Worm (Caenorhabditis elegans): ENCODE measurements around the gene R07E4.5.

ce11 chrX:5935473-5935872 is 17.5 kb downstream of the R07E4.5 start, which contains the start of gene C46F4.3:
- TF ChIP-seq bed-2 (GFP tag; IDR thresholded peaks at IDR 0.05) (no peak), F22D6.2 (tag; optimal IDR thresholded peaks at IDR 0.05) (no peak), K12H6.12 (tag; optimal IDR thresholded peaks at IDR 0.05) (no peak), F49E8.2 (tag; optimal IDR thresholded peaks at IDR 0.05; ENCODE audit: insufficient read depth) (no peak), B0035.1 (tag; optimal IDR thresholded peaks at IDR 0.05) (no peak), rpc-1 (optimal IDR thresholded peaks at IDR 0.05) (no peak), rpc-1 (tag; optimal IDR thresholded peaks at IDR 0.05) (no peak), F39B2.1 (GFP tag; IDR thresholded peaks at IDR 0.05) (no peak), ZK185.1 (tag; optimal IDR thresholded peaks at IDR 0.05; ENCODE audit: poor library complexity, severe bottlenecking) (no peak), ceh-40 (GFP tag; IDR thresholded peaks at IDR 0.05) (no peak), F57C9.4 (tag; optimal IDR thresholded peaks at IDR 0.05) (no peak)
